Fruit fly (Drosophila melanogaster) whole organism: ENCODE data around the gene CG33128.

Experiments used
- Dll ChIP-seq: fragments of >200 bp; optimal IDR thresholded peaks from 2 replicates; lab custom pipeline; 2017
- EcR ChIP-seq, 2 experiments: fragments of >200 bp; optimal IDR thresholded peaks; 2 replicates each; lab custom pipeline; 2017; ENCODE audit warnings: missing biosample characterization in 2 of 2, missing genetic modification characterization in 2 of 2, missing genetic modification reagents in 2 of 2

DNA sequence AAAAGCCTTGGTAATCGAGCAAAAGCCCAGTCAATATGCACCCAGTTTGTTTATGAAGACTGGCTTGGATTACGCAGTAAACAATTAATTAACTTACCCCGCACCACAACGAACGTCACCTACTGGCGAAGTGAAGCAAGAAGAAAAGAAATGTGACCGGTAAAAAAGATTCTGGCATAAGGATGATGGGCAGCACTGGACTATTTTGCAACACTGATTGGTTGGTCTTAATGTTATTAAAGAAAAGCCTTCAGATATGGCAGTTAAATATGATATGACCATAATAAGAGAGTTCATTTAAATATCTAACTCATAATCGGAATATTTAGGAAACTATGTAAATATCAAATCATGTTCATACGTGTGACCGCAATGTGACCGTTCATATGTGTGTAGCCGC lies 6.4 kb downstream of the CG33128 start, which contains the start of gene CG18131:
- TF ChIP-seq Dll (lab: Kevin White, UChicago) (no peak), EcR (GFP tag; optimal IDR thresholded peaks at IDR 0.05; lab: Kevin White, UChicago) (no peak)
